Worm (Caenorhabditis elegans): ENCODE measurements around the gene nphp-1.

DNA sequence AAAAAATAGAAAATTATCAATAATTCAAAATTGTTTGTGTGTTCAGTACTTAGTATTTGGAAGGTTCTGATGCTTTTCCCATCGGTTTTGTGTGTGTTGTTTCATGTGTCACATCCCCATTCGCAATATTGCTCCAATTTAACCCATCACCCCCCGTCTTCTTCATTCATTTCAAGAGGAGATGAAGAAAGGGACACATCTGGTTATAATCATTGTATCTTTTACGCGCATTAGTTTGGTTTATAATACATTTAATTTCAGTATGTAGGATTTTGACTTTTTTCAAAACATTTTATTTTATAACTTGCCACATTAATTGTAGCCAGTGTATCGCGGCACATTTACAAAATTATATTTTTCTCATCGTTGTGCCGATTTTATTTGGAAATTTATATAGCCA lies 28.1 kb upstream of the nphp-1 start:
- no peak for TF ChIP-seq snpc-4 (tag; optimal IDR thresholded peaks at IDR 0.05)
- TF ChIP-seq unc-120 (tag; optimal IDR thresholded peaks at IDR 0.05; ENCODE audit: poor library complexity, severe bottlenecking): no peak
- no peak for TF ChIP-seq pha-4 (tag; optimal IDR thresholded peaks at IDR 0.05)
- TF ChIP-seq ces-1 (GFP tag; optimal IDR thresholded peaks at IDR 0.05): peak; percentile 1
- no peak for TF ChIP-seq nhr-76 (tag; optimal IDR thresholded peaks at IDR 0.05)
- TF ChIP-seq unc-62 (GFP tag; optimal IDR thresholded peaks at IDR 0.05): no peak
- TF ChIP-seq nhr-12 (tag; optimal IDR thresholded peaks at IDR 0.05): no peak
- TF ChIP-seq blmp-1 (tag; optimal IDR thresholded peaks at IDR 0.05): no peak
- TF ChIP-seq nhr-237 (tag; optimal IDR thresholded peaks at IDR 0.05): no peak
- TF ChIP-seq zip-8 (tag; optimal IDR thresholded peaks at IDR 0.05): no peak
- TF ChIP-seq nhr-28 (tag; optimal IDR thresholded peaks at IDR 0.05): no peak
- TF ChIP-seq lsy-2 (tag; optimal IDR thresholded peaks at IDR 0.05): no peak
- no peak for TF ChIP-seq lin-32 (GFP tag; optimal IDR thresholded peaks at IDR 0.05)
- no peak for TF ChIP-seq ztf-11 (tag; optimal IDR thresholded peaks at IDR 0.05)
